In genomic region chrX:10623119-10623518, ce11 we compare ENCODE assay signal across 1 worm cellular context.
TF ChIP-seq lines count a peak whose summit lies in the region.

No protein-coding gene starts in this region.

TF ChIP-seq in whole organism, L1 larva, 84 proteins besides CTCF, POLR2A, EP300 and RAD21 (continued from another document):
- peak; percentile 4 for TF ChIP-seq mep-1 (tag; optimal IDR thresholded peaks at IDR 0.05; lab: Kevin White, UChicago)
- TF ChIP-seq C16A3.4 (tag; optimal IDR thresholded peaks at IDR 0.05; lab: Kevin White, UChicago): no peak
- TF ChIP-seq vab-15 (tag; optimal IDR thresholded peaks at IDR 0.05; lab: Kevin White, UChicago): no peak
- TF ChIP-seq ama-1 (optimal IDR thresholded peaks at IDR 0.05; lab: Kevin White, UChicago): no peak
- no peak for TF ChIP-seq swsn-7 (tag; optimal IDR thresholded peaks at IDR 0.05; lab: Kevin White, UChicago)
- no peak for TF ChIP-seq tbx-2 (tag; optimal IDR thresholded peaks at IDR 0.05; lab: Kevin White, UChicago)
- no peak for TF ChIP-seq hpl-2 (GFP tag; optimal IDR thresholded peaks at IDR 0.05; lab: Kevin White, UChicago)
- no peak for TF ChIP-seq egl-13 (tag; optimal IDR thresholded peaks at IDR 0.05; lab: Kevin White, UChicago)
- TF ChIP-seq nhr-76 (tag; optimal IDR thresholded peaks at IDR 0.05; lab: Kevin White, UChicago): no peak
- TF ChIP-seq blmp-1 (tag; optimal IDR thresholded peaks at IDR 0.05; lab: Kevin White, UChicago): peak; percentile 1
- no peak for TF ChIP-seq F16B12.6 (tag; optimal IDR thresholded peaks at IDR 0.05; lab: Kevin White, UChicago)
- no peak for TF ChIP-seq mdl-1 (tag; optimal IDR thresholded peaks at IDR 0.05; lab: Kevin White, UChicago)
- TF ChIP-seq lin-14 (GFP tag; optimal IDR thresholded peaks at IDR 0.05; lab: Kevin White, UChicago): peak; percentile 52
- no peak for TF ChIP-seq aly-2 (tag; optimal IDR thresholded peaks at IDR 0.05; lab: Kevin White, UChicago)
- no peak for TF ChIP-seq unc-130 (tag; optimal IDR thresholded peaks at IDR 0.05; lab: Kevin White, UChicago)
- TF ChIP-seq elt-2 (tag; optimal IDR thresholded peaks at IDR 0.05; lab: Kevin White, UChicago): no peak
- TF ChIP-seq nhr-28 (tag; optimal IDR thresholded peaks at IDR 0.05; lab: Kevin White, UChicago): no peak
- no peak for TF ChIP-seq nhr-11 (tag; optimal IDR thresholded peaks at IDR 0.05; lab: Kevin White, UChicago)
- no peak for TF ChIP-seq sup-37 (GFP tag; optimal IDR thresholded peaks at IDR 0.05; lab: Kevin White, UChicago)
- TF ChIP-seq unc-30 (tag; optimal IDR thresholded peaks at IDR 0.05; lab: Kevin White, UChicago): no peak
- TF ChIP-seq fkh-8 (tag; optimal IDR thresholded peaks at IDR 0.05; lab: Kevin White, UChicago): no peak
- TF ChIP-seq ceh-90 (tag; optimal IDR thresholded peaks at IDR 0.05; lab: Kevin White, UChicago): no peak
- peak; percentile 12 for TF ChIP-seq rnt-1 (tag; optimal IDR thresholded peaks at IDR 0.05; lab: Kevin White, UChicago)
- no peak for TF ChIP-seq egl-27 (tag; optimal IDR thresholded peaks at IDR 0.05; lab: Kevin White, UChicago)
- TF ChIP-seq ceh-88 (GFP tag; IDR thresholded peaks at IDR 0.05; lab: Robert Waterston, UW): no peak
- TF ChIP-seq nhr-12 (tag; optimal IDR thresholded peaks at IDR 0.05; lab: Kevin White, UChicago): no peak
- no peak for TF ChIP-seq fkh-4 (tag; optimal IDR thresholded peaks at IDR 0.05; lab: Kevin White, UChicago; ENCODE audit: borderline replicate concordance)
- TF ChIP-seq jun-1 (tag; optimal IDR thresholded peaks at IDR 0.05; lab: Kevin White, UChicago): no peak
- no peak for TF ChIP-seq xbp-1 (tag; optimal IDR thresholded peaks at IDR 0.05; lab: Kevin White, UChicago)
- peak; percentile 8 for TF ChIP-seq irx-1 (tag; optimal IDR thresholded peaks at IDR 0.05; lab: Kevin White, UChicago)
- no peak for TF ChIP-seq lsy-2 (tag; optimal IDR thresholded peaks at IDR 0.05; lab: Kevin White, UChicago)
TF ChIP-seq in whole organism, L1 larva: peak in this region for 6.
